Worm (Caenorhabditis elegans) whole organism, late embryonic: ENCODE results near the gene F13H8.11.
A peak's percentile ranks its signal among the peaks of the same experiment; 100 is the strongest.

ENCODE experiments used
- C38D4.7 ChIP-seq: fragments of 200-800 bp; sonication (Bioruptor generic); optimal IDR thresholded peaks from 2 replicates; lab custom pipeline; 2018; ENCODE audit warnings: mild to moderate bottlenecking, missing genetic modification characterization, moderate library complexity, missing compliant biosample characterization
- F13H6.1 ChIP-seq: sonication (generic microtip); optimal IDR thresholded peaks from 2 replicates; lab custom pipeline; 2016; ENCODE audit warnings: missing genetic modification characterization, missing compliant biosample characterization
- K09A11.1 ChIP-seq: sonication (generic microtip); optimal IDR thresholded peaks from 2 replicates; lab custom pipeline; 2017; ENCODE audit warnings: antibody characterized with exemption, mild to moderate bottlenecking, missing genetic modification characterization, missing compliant biosample characterization; ENCODE audit not compliant: insufficient read depth
- Y22D7AL.16 ChIP-seq: sonication (generic microtip); optimal IDR thresholded peaks from 2 replicates; lab custom pipeline; 2016; ENCODE audit warnings: missing genetic modification characterization, missing compliant biosample characterization
- ahr-1 ChIP-seq: sonication (generic microtip); optimal IDR thresholded peaks from 2 replicates; lab custom pipeline; 2016; ENCODE audit warnings: missing genetic modification characterization, missing compliant biosample characterization
- ama-1 ChIP-seq: fragments of 150-350 bp; optimal IDR thresholded peaks from 2 replicates; lab custom pipeline; 2014
- ceh-18 ChIP-seq: sonication (generic microtip); optimal IDR thresholded peaks from 2 replicates; lab custom pipeline; 2016; ENCODE audit warnings: missing genetic modification characterization, missing compliant biosample characterization
- ceh-19 ChIP-seq: fragments of 200-800 bp; sonication (Bioruptor generic); optimal IDR thresholded peaks from 2 replicates; lab custom pipeline; 2018; ENCODE audit warnings: mild to moderate bottlenecking, missing genetic modification characterization, missing compliant biosample characterization
- ceh-22 ChIP-seq: sonication (generic microtip); optimal IDR thresholded peaks from 2 replicates; lab custom pipeline; 2017; ENCODE audit warnings: missing biosample characterization, missing genetic modification characterization
- ceh-24 ChIP-seq: sonication (generic microtip); optimal IDR thresholded peaks from 2 replicates; lab custom pipeline; 2016; ENCODE audit warnings: mild to moderate bottlenecking, missing genetic modification characterization, missing compliant biosample characterization
- ceh-30 ChIP-seq: fragments of 150-350 bp; optimal IDR thresholded peaks from 2 replicates; lab custom pipeline; 2014; ENCODE audit warnings: missing biosample characterization, missing genetic modification characterization
- ceh-31 ChIP-seq: sonication (generic microtip); optimal IDR thresholded peaks from 2 replicates; lab custom pipeline; 2016; ENCODE audit warnings: missing genetic modification characterization, missing compliant biosample characterization
- ceh-34 ChIP-seq: sonication (generic microtip); optimal IDR thresholded peaks from 2 replicates; lab custom pipeline; 2016; ENCODE audit warnings: mild to moderate bottlenecking, missing genetic modification characterization, missing compliant biosample characterization
- ceh-45 ChIP-seq: fragments of 200-800 bp; sonication (Bioruptor generic); IDR thresholded peaks from 2 replicates; pipeline ENCODE4 v1.3.6; 2022; ENCODE audit warnings: missing genetic modification reagents, missing genetic modification characterization, missing compliant biosample characterization
- ceh-6 ChIP-seq: fragments of 200-800 bp; sonication (Bioruptor generic); optimal IDR thresholded peaks from 2 replicates; lab custom pipeline; 2018; ENCODE audit warnings: mild to moderate bottlenecking, missing genetic modification characterization, missing compliant biosample characterization
- ceh-9 ChIP-seq: sonication (generic microtip); optimal IDR thresholded peaks from 2 replicates; lab custom pipeline; 2016; ENCODE audit warnings: mild to moderate bottlenecking, missing genetic modification characterization, inconsistent platforms, missing compliant biosample characterization
- che-1 ChIP-seq: sonication (generic microtip); optimal IDR thresholded peaks from 2 replicates; lab custom pipeline; 2016; ENCODE audit warnings: mild to moderate bottlenecking, missing genetic modification characterization, missing compliant biosample characterization
- dmd-4 ChIP-seq: sonication (generic microtip); optimal IDR thresholded peaks from 2 replicates; lab custom pipeline; 2016; ENCODE audit warnings: borderline replicate concordance, missing genetic modification characterization, missing compliant biosample characterization
- elt-2 ChIP-seq: sonication (generic microtip); optimal IDR thresholded peaks from 2 replicates; lab custom pipeline; 2016; ENCODE audit warnings: missing genetic modification reagents, missing genetic modification characterization, missing compliant biosample characterization
- ets-4 ChIP-seq: sonication (generic microtip); optimal IDR thresholded peaks from 2 replicates; lab custom pipeline; 2016; ENCODE audit warnings: missing genetic modification characterization, missing compliant biosample characterization
- eyg-1 ChIP-seq: sonication (generic microtip); optimal IDR thresholded peaks from 2 replicates; lab custom pipeline; 2016; ENCODE audit warnings: missing genotype, missing genetic modification characterization, missing compliant biosample characterization
- fax-1 ChIP-seq: sonication (generic microtip); optimal IDR thresholded peaks from 2 replicates; lab custom pipeline; 2016; ENCODE audit warnings: missing genotype, missing genetic modification characterization, missing compliant biosample characterization
- fkh-10 ChIP-seq: fragments of 150-350 bp; optimal IDR thresholded peaks from 2 replicates; lab custom pipeline; 2014; ENCODE audit warnings: missing biosample characterization, missing genetic modification reagents, missing genetic modification characterization
- fkh-6 ChIP-seq: sonication (generic microtip); optimal IDR thresholded peaks from 2 replicates; lab custom pipeline; 2016; ENCODE audit warnings: missing genetic modification characterization, missing compliant biosample characterization
- hlh-13 ChIP-seq: fragments of 200-800 bp; sonication (Bioruptor generic); optimal IDR thresholded peaks from 2 replicates; lab custom pipeline; 2018; ENCODE audit warnings: mild to moderate bottlenecking, missing genetic modification characterization, missing compliant biosample characterization
- hlh-15 ChIP-seq: sonication (generic microtip); optimal IDR thresholded peaks from 2 replicates; lab custom pipeline; 2016; ENCODE audit warnings: missing genetic modification characterization, missing compliant biosample characterization
- hlh-30 ChIP-seq: sonication (generic microtip); optimal IDR thresholded peaks from 2 replicates; lab custom pipeline; 2017; ENCODE audit warnings: antibody characterized with exemption, missing genetic modification characterization, missing compliant biosample characterization; ENCODE audit not compliant: insufficient read depth
- hlh-6 ChIP-seq: sonication (generic microtip); optimal IDR thresholded peaks from 2 replicates; lab custom pipeline; 2016; ENCODE audit warnings: missing genotype, missing genetic modification characterization, missing compliant biosample characterization
- hlh-8 ChIP-seq: sonication (generic microtip); optimal IDR thresholded peaks from 2 replicates; lab custom pipeline; 2016; ENCODE audit warnings: missing genotype, missing genetic modification characterization, missing compliant biosample characterization
- lin-11 ChIP-seq: fragments of 200-800 bp; sonication (Bioruptor generic); optimal IDR thresholded peaks from 2 replicates; lab custom pipeline; 2018; ENCODE audit warnings: mild to moderate bottlenecking, missing genetic modification characterization, missing compliant biosample characterization
- madf-2 ChIP-seq: sonication (generic microtip); optimal IDR thresholded peaks from 2 replicates; lab custom pipeline; 2017; ENCODE audit warnings: missing genetic modification characterization, missing compliant biosample characterization
- nfya-1 ChIP-seq: sonication (generic microtip); optimal IDR thresholded peaks from 2 replicates; lab custom pipeline; 2017; ENCODE audit warnings: missing genetic modification characterization, mild to moderate bottlenecking, missing compliant biosample characterization, antibody characterized with exemption, moderate library complexity
- nhr-11 ChIP-seq: fragments of 150-350 bp; optimal IDR thresholded peaks from 2 replicates; lab custom pipeline; 2014; ENCODE audit warnings: missing biosample characterization, missing genetic modification characterization
- nhr-232 ChIP-seq: sonication (generic microtip); optimal IDR thresholded peaks from 2 replicates; lab custom pipeline; 2016; ENCODE audit warnings: missing genetic modification characterization, missing compliant biosample characterization
- npax-4 ChIP-seq: sonication (generic microtip); optimal IDR thresholded peaks from 2 replicates; lab custom pipeline; 2016; ENCODE audit warnings: missing genetic modification characterization, missing compliant biosample characterization
- pag-3 ChIP-seq: sonication (generic microtip); optimal IDR thresholded peaks from 2 replicates; lab custom pipeline; 2016; ENCODE audit warnings: missing compliant biosample characterization, missing genetic modification characterization, borderline replicate concordance
- pat-9 ChIP-seq: fragments of 200-800 bp; sonication (Bioruptor generic); optimal IDR thresholded peaks from 2 replicates; lab custom pipeline; 2018; ENCODE audit warnings: mild to moderate bottlenecking, missing genetic modification characterization, moderate library complexity, missing compliant biosample characterization
- pax-1 ChIP-seq: fragments of 150-350 bp; optimal IDR thresholded peaks from 2 replicates; lab custom pipeline; 2014; ENCODE audit warnings: missing biosample characterization, missing genetic modification characterization
- pha-4 ChIP-seq: fragments of 150-350 bp; optimal IDR thresholded peaks from 2 replicates; lab custom pipeline; 2018; ENCODE audit warnings: missing biosample characterization, missing genetic modification reagents, missing genetic modification characterization
- pros-1 ChIP-seq: fragments of 150-350 bp; optimal IDR thresholded peaks from 2 replicates; lab custom pipeline; 2014; ENCODE audit warnings: missing biosample characterization, missing genetic modification reagents, missing genetic modification characterization
- ref-2 ChIP-seq: sonication (generic microtip); optimal IDR thresholded peaks from 2 replicates; lab custom pipeline; 2016; ENCODE audit warnings: missing genetic modification characterization, missing compliant biosample characterization
- rnt-1 ChIP-seq: sonication (generic microtip); optimal IDR thresholded peaks from 2 replicates; lab custom pipeline; 2016; ENCODE audit warnings: missing genetic modification characterization, missing compliant biosample characterization
- sox-2 ChIP-seq: fragments of 200-800 bp; sonication (Bioruptor generic); IDR thresholded peaks from 2 replicates; pipeline ENCODE4 v1.3.6; 2022; ENCODE audit warnings: missing genetic modification reagents, missing genetic modification characterization, missing compliant biosample characterization
- tbx-2 ChIP-seq: sonication (generic microtip); optimal IDR thresholded peaks from 2 replicates; lab custom pipeline; 2016; ENCODE audit warnings: missing genetic modification characterization, missing compliant biosample characterization
- tbx-7 ChIP-seq: sonication (generic microtip); optimal IDR thresholded peaks from 2 replicates; lab custom pipeline; 2016; ENCODE audit warnings: missing genotype, missing genetic modification characterization, missing compliant biosample characterization
- ttx-3 ChIP-seq: sonication (generic microtip); optimal IDR thresholded peaks from 2 replicates; lab custom pipeline; 2016; ENCODE audit warnings: missing genetic modification reagents, missing genetic modification characterization, missing compliant biosample characterization
- unc-3 ChIP-seq, 2 experiments: fragments of 200-800 bp in 1 of 2; sonication (Bioruptor generic) in 1 of 2; sonication (generic microtip) in 1 of 2; conservative IDR thresholded peaks in 1 of 2; optimal IDR thresholded peaks in 1 of 2; 2 replicates each; pipeline versions ENCODE4 v1.3.6 to Lab custom; 2016 to 2022; ENCODE audit warnings: missing compliant biosample characterization in 2 of 2, missing genetic modification characterization in 2 of 2, missing genetic modification reagents in 1 of 2
- unc-42 ChIP-seq: sonication (generic microtip); optimal IDR thresholded peaks from 2 replicates; lab custom pipeline; 2016; ENCODE audit warnings: missing genotype, missing genetic modification characterization, missing compliant biosample characterization
- unc-86 ChIP-seq: sonication (generic microtip); optimal IDR thresholded peaks from 2 replicates; lab custom pipeline; 2016; ENCODE audit warnings: missing genetic modification characterization, missing compliant biosample characterization
- zip-5 ChIP-seq: sonication (generic microtip); optimal IDR thresholded peaks from 2 replicates; lab custom pipeline; 2016; ENCODE audit warnings: missing genetic modification characterization, missing compliant biosample characterization
- ztf-16 ChIP-seq: sonication (generic microtip); optimal IDR thresholded peaks from 2 replicates; lab custom pipeline; 2017; ENCODE audit warnings: missing genetic modification characterization, missing compliant biosample characterization

The F13H8.11 gene

ce11 chrII:6252707-6253106 lies 7.1 kb downstream of the F13H8.11 start:
- no peak for TF ChIP-seq unc-86 (tag; lab: Kevin White, UChicago)
- TF ChIP-seq pros-1 (tag; lab: Kevin White, UChicago): no peak

ce11 chrII:6250782-6251461 lies 8.9 kb downstream of the F13H8.11 start, which contains the start of gene phb-2:
Gene phb-2, plus strand, starts transcription at chrII:6251411.
- TF ChIP-seq fax-1 (no peak), ahr-1 (tag; lab: Kevin White, UChicago) (no peak), pat-9 (tag; lab: Kevin White, UChicago) (no peak), che-1 (tag; lab: Kevin White, UChicago) (no peak), unc-3 (GFP tag; conservative IDR thresholded peaks at IDR 0.05; lab: Robert Waterston, UW) (no peak), unc-3 (tag; optimal IDR thresholded peaks at IDR 0.05; lab: Kevin White, UChicago) (no peak), fkh-10 (GFP tag; lab: Kevin White, UChicago) (no peak), pha-4 (tag; lab: Kevin White, UChicago) (no peak), hlh-13 (GFP tag; lab: Kevin White, UChicago) (no peak), ceh-30 (tag; lab: Kevin White, UChicago) (no peak), ceh-19 (GFP tag; lab: Kevin White, UChicago) (no peak), pax-1 (no peak), ref-2 (tag; lab: Kevin White, UChicago) (peak; percentile 23), zip-5 (tag; lab: Kevin White, UChicago) (no peak), madf-2 (tag; lab: Kevin White, UChicago) (no peak), ceh-22 (tag; lab: Kevin White, UChicago) (no peak), hlh-30 (tag; lab: Kevin White, UChicago) (peak; percentile 54), npax-4 (no peak), lin-11 (tag; lab: Kevin White, UChicago) (no peak), ttx-3 (tag; lab: Kevin White, UChicago) (no peak), ceh-18 (tag; lab: Kevin White, UChicago) (peak; percentile 48), sox-2 (GFP tag; lab: Robert Waterston, UW) (no peak), unc-42 (tag; lab: Kevin White, UChicago) (peak; percentile 14), K09A11.1 (tag; lab: Kevin White, UChicago) (peak; percentile 9), ama-1 (peak; percentile 71), ets-4 (tag; lab: Kevin White, UChicago) (peak; percentile 30), hlh-15 (tag; lab: Kevin White, UChicago) (no peak), ceh-45 (no peak), nhr-232 (tag; lab: Kevin White, UChicago) (no peak), hlh-6 (tag; lab: Kevin White, UChicago) (no peak), ceh-6 (GFP tag; lab: Kevin White, UChicago) (no peak), dmd-4 (tag; lab: Kevin White, UChicago) (no peak), ceh-24 (tag; lab: Kevin White, UChicago) (no peak), Y22D7AL.16 (tag; lab: Kevin White, UChicago) (no peak), nhr-11 (no peak), elt-2 (tag; lab: Kevin White, UChicago) (peak; percentile 63), ceh-31 (tag; lab: Kevin White, UChicago) (peak; percentile 38), hlh-8 (tag; lab: Kevin White, UChicago) (no peak), ztf-16 (tag; lab: Kevin White, UChicago) (no peak), nfya-1 (tag; lab: Kevin White, UChicago) (peak; percentile 80), ceh-9 (tag; lab: Kevin White, UChicago) (no peak), fkh-6 (no peak), rnt-1 (peak; percentile 9), C38D4.7 (no peak), tbx-7 (tag; lab: Kevin White, UChicago) (no peak), pag-3 (tag; lab: Kevin White, UChicago) (no peak), tbx-2 (tag; lab: Kevin White, UChicago) (peak; percentile 31), eyg-1 (no peak), F13H6.1 (tag; lab: Kevin White, UChicago) (no peak), ceh-34 (tag; lab: Kevin White, UChicago) (peak; percentile 36)
